Fruit fly (Drosophila melanogaster) S2 (cell line): ENCODE results near the gene CG6149.

ENCODE experiments used
- CG8478 ChIP-seq: fragments of >200 bp; optimal IDR thresholded peaks from 2 replicates; lab custom pipeline; 2018
- CTCF ChIP-seq, 2 experiments: fragments of >200 bp; optimal IDR thresholded peaks; 2 replicates each; lab custom pipeline; 2018

DNA sequence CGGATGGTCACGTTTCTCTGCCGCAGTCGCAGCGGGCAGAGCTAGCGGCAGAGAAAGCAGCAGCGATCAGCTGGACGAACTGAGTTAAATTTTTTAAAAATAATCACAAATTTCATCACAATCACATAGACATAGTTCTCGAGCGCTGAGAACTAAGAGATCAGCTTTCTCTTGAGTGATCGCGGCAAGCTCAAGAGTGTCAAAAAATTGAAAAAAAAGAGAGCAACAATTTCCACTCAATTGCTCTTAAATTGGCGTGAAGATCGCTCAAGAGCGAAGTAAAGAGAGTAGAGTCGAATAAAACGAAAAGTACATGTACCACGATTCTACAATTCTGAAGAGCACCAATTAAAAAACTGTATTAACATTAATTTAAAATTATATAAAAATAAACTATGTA, 6.9 kb downstream of the CG6149 start:
- TF ChIP-seq CG8478 (lab: Kevin White, UChicago) (no peak), CTCF (optimal IDR thresholded peaks at IDR 0.05; lab: Kevin White, UChicago) (no peak)
